Worm (Caenorhabditis elegans) whole organism, L4/young adult: ENCODE data around the gene F26A10.2.

Experiments used
- dao-5 ChIP-seq: sonication (generic microtip); optimal IDR thresholded peaks from 2 replicates; lab custom pipeline; 2016; ENCODE audit warnings: missing genotype, missing genetic modification characterization, moderate library complexity, missing compliant biosample characterization
- him-1 ChIP-seq: sonication (generic microtip); optimal IDR thresholded peaks from 2 replicates; lab custom pipeline; 2016; ENCODE audit warnings: missing genotype, missing genetic modification reagents, missing genetic modification characterization, missing compliant biosample characterization

ce11 chrX:7596029-7596428 lies 49.2 kb downstream of the F26A10.2 start:
- TF ChIP-seq him-1 (tag; lab: Kevin White, UChicago) (no peak), dao-5 (tag; lab: Kevin White, UChicago) (no peak)
